Fruit fly (Drosophila melanogaster): Measurements from ENCODE around the gene CG32638.

Gene CG32638

dm6 chrX:13131063-13131773 is 2.6 kb upstream of the CG32638 start:
- TF ChIP-seq insv (optimal IDR thresholded peaks at IDR 0.05) (no peak), Myc (optimal IDR thresholded peaks at IDR 0.05) (no peak), ttk (optimal IDR thresholded peaks at IDR 0.05) (no peak), h (optimal IDR thresholded peaks at IDR 0.05) (no peak), Sin3A (optimal IDR thresholded peaks at IDR 0.05) (no peak), psq (optimal IDR thresholded peaks at IDR 0.05) (no peak)

DNA sequence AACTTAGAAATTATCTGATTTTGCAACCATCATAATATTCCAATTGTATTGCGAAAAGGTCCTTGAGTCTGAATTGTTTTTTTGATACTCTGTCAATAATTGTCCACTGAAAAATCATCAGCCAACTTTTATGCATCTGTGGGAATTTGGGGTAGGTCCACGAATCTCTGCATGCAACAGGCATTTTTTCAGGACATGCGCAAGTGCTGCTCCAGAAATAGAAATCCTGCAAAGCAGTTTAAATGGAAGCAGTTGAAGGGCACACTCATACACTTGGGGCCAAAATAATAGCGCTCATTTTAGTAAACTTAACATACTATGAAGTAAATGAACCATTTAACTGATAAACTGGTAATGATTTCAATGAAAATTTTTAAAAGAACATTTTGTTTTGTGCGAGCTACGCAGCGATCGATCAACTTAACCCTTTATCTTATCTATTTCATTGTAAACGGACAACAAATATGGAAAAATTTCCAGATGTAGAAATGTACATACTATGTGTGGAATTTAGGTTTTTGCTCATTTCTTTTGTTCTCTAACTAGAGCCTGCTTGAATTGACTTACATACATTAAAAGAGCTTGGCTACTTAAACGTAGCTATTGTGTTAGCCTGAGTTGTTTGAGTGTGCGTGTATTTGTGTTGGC is 1.7 kb upstream of the CG32638 start:
- TF ChIP-seq Sin3A (optimal IDR thresholded peaks at IDR 0.05) (no peak), Myc (optimal IDR thresholded peaks at IDR 0.05) (no peak)

DNA sequence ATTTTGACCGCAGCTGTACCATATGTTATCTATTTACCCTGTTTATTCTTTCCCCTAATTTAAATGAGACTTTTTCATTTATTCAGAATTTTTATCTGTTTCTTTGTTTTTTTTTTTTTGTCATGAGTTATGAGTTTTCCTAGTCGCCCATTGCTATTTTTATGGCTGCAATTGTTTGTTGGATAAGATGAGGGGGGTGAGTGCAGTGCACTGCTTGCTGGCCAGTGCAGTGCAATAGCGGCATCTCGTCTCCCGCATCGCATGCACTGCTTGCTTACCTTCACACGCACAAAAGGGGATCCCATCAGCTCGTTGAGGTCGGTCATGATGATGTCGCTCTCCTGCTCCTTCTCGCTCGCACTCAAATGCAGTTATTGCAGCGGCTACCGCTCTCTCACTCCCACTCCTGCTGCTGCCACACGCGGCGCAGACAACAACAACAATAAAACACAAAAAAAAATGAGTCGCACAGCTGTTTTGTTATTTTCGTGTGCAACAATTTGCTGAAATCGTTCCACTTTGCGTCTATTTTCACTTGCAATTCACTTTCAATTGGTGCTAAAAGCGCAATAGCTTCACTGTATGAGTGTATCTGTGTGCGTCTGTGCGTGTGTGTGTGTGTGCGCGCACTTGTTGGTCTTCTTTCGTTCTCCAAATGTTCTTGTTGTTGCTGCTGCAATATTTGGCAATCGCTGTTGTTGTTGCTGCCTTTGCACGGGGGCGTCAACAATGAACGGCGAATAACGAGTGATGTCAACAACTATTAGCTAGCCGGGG is 433 bp downstream of the CG32638 start:
- TF ChIP-seq h (optimal IDR thresholded peaks at IDR 0.05), result no peak
- TF ChIP-seq psq (optimal IDR thresholded peaks at IDR 0.05), result no peak
- TF ChIP-seq ttk (optimal IDR thresholded peaks at IDR 0.05), result no peak
- TF ChIP-seq Sin3A (optimal IDR thresholded peaks at IDR 0.05), result no peak
- no peak for TF ChIP-seq Myc (optimal IDR thresholded peaks at IDR 0.05)
- no peak for TF ChIP-seq insv (optimal IDR thresholded peaks at IDR 0.05)

dm6 chrX:13125559-13125958 is 3.0 kb downstream of the CG32638 start:
- TF ChIP-seq psq (optimal IDR thresholded peaks at IDR 0.05) (no peak), h (optimal IDR thresholded peaks at IDR 0.05) (no peak), Sin3A (optimal IDR thresholded peaks at IDR 0.05) (no peak), ttk (optimal IDR thresholded peaks at IDR 0.05) (no peak)

DNA sequence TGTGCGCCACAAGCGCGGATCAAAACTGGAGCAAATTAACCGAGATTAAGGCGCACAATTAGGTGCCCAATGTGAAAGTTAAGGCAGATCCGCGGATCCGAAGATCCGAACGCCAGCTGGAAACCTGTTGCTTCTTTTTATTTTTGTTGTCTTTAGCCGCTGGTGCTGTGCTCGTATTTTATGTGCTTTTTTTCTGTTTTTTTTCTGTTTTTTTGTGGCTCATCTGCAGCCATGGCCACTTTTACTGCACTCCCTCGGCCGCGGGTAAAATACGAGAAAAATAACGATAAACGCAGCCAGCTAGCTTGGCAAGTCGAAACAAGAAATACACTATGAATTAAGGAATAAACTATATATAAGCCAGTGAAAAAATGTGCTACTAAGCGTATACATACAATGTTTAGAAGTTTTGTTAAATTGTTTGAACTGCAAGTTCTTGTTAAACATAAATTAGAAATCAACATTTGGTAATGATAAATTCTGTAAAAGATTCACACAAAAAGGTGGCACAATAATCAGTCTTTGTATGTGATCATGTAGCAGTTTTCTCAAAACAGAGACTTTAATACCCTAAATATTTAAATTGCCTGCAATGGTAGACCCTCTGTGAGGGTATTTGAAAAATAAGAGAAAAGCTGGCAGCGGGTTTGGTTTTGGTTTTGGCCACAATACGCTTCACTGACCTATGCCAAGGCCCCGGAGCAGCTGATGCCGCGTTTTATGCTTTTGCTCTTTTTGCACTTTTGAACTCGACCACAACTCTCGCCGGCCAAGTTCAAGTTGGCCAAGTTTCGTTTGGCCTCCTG is 12.0 kb downstream of the CG32638 start:
- TF ChIP-seq ttk (optimal IDR thresholded peaks at IDR 0.05) (no peak), Myc (optimal IDR thresholded peaks at IDR 0.05) (no peak), insv (optimal IDR thresholded peaks at IDR 0.05) (no peak), Sin3A (optimal IDR thresholded peaks at IDR 0.05) (no peak)

dm6 chrX:13114861-13115260 is 13.7 kb downstream of the CG32638 start, which contains the start of gene CG42237:
TSS of gene CG42237 (plus strand) at chrX:13115131.
- no peak for TF ChIP-seq insv (optimal IDR thresholded peaks at IDR 0.05)

dm6 chrX:13113863-13114407 is 14.7 kb downstream of the CG32638 start:
- TF ChIP-seq Myc (optimal IDR thresholded peaks at IDR 0.05), result no peak
- no peak for TF ChIP-seq h (optimal IDR thresholded peaks at IDR 0.05)
- no peak for TF ChIP-seq ttk (optimal IDR thresholded peaks at IDR 0.05)
- TF ChIP-seq insv (optimal IDR thresholded peaks at IDR 0.05), result no peak
- TF ChIP-seq Sin3A (optimal IDR thresholded peaks at IDR 0.05), result no peak
- TF ChIP-seq psq (optimal IDR thresholded peaks at IDR 0.05), result no peak

DNA sequence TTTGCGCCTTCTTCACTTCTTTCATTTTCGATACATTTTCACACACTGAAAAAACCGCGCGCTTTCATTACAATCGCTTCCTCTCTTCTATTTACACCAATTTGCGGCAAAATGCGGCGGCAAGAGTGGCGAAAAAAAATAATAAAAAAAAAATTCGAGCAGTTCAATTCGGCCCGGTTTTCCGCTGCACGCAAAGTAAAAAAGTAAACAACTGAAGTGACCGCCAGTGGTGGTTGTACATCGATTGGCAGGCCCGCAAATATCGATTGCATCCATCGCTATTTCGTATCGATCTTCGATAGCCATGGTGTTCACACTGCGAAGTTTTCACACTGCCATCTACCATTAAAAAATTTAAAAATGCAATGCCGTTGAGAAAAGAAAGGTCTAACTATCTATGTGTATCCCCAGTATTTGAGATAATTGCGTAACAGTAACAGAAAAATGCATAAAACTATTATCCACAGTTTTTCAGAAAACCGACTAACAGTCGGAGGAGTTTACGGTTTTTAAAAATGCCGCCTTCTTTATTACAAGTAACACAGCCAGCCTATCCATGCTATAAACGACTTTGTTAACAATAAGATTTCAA is 16.3 kb downstream of the CG32638 start, which contains the start of gene Chpf:
TSS of gene Chpf (minus strand) at position 225 of the 592 bp plus-strand sequence.
- TF ChIP-seq insv (optimal IDR thresholded peaks at IDR 0.05) (no peak), ttk (optimal IDR thresholded peaks at IDR 0.05) (no peak), psq (optimal IDR thresholded peaks at IDR 0.05) (no peak)

- TF ChIP-seq h (optimal IDR thresholded peaks at IDR 0.05), result no peak
- no peak for TF ChIP-seq insv (optimal IDR thresholded peaks at IDR 0.05)
These were observed 16.8 kb downstream of the CG32638 start for dm6 chrX:13111832-13112231.

DNA sequence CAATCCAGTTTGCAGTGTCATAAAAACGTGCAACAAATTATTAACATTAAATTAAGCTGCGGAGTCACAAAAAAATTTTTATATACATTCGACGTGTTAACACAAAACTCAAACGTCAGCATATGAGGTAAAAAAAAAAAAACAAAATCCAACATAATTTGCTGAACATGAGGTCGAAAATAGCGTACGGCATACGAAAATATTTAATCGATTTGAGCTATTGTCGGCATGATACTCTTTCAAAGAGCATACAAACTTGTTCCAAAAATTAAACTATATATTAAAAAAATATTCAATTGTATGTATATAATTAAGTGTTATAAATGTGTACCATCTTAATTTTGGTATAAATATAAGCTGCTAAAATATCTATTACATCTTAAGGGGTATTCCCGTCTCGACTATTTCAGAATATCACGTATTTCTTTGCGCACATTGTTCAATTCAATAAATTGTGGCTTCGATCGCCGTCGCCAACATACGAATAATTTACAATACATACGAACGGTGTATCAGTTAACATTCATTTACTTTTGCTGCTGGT is 18.9 kb downstream of the CG32638 start:
- TF ChIP-seq Myc (optimal IDR thresholded peaks at IDR 0.05) (no peak), ttk (optimal IDR thresholded peaks at IDR 0.05) (no peak), psq (optimal IDR thresholded peaks at IDR 0.05) (no peak), Sin3A (optimal IDR thresholded peaks at IDR 0.05) (no peak), insv (optimal IDR thresholded peaks at IDR 0.05) (no peak), h (optimal IDR thresholded peaks at IDR 0.05) (no peak)

DNA sequence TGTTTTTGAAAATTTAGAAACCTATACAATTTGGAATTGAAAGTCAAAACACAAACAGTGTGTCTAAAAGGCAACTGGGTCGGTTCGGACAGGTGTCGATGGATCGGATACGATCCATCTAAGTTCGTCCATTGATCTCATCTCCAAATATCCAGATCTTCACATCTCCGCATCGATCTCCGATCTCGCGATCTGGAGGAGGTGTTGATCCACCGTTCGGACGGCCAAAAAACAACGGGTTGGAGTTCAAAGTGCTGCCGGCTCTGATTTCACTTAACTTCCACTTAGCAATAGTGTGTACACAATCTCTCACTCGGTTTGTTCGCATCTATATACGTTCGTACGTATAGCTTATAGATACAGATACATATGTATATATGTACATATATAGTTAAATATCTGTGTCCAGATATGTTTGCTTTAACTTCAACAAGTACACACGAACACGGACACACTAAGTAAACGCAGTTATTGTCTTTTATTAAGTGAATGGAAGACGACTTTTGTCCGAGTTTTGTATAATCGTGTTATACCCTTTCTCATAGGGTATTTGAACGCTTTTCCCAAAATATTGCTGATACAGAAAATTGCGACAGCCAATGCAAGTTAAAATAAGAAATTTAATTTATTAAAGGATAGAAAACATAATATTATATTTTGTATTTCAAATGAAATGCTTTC is 20.3 kb downstream of the CG32638 start, which contains the start of gene Fer3HCH:
TSS of gene Fer3HCH (minus strand) at position 51 of the 681 bp plus-strand sequence.
- TF ChIP-seq insv (optimal IDR thresholded peaks at IDR 0.05), result no peak
- no peak for TF ChIP-seq psq (optimal IDR thresholded peaks at IDR 0.05)
- TF ChIP-seq ttk (optimal IDR thresholded peaks at IDR 0.05), result no peak
- TF ChIP-seq Sin3A (optimal IDR thresholded peaks at IDR 0.05), result no peak
